Fruit fly (Drosophila melanogaster): ENCODE measurements around the gene CG42579.
A peak's percentile ranks its signal among the peaks of the same experiment; 100 is the strongest.

- TF ChIP-seq Mnt (GFP tag; optimal IDR thresholded peaks at IDR 0.05) (no peak), Clk (GFP tag; optimal IDR thresholded peaks at IDR 0.05) (no peak), CG11617 (GFP tag; optimal IDR thresholded peaks at IDR 0.05) (no peak), CG12768 (GFP tag; optimal IDR thresholded peaks at IDR 0.05) (no peak), CG14711 (tag; optimal IDR thresholded peaks at IDR 0.05) (peak; percentile 29), kay (GFP tag; ENCODE audit: borderline replicate concordance) (no peak), bab1 (GFP tag; optimal IDR thresholded peaks at IDR 0.05) (no peak), CG7045 (GFP tag; optimal IDR thresholded peaks at IDR 0.05) (peak; percentile 19), CG1620 (GFP tag; optimal IDR thresholded peaks at IDR 0.05) (no peak), Crg-1 (GFP tag; optimal IDR thresholded peaks at IDR 0.05) (no peak), pad (GFP tag; optimal IDR thresholded peaks at IDR 0.05) (no peak), Hr96 (GFP tag; optimal IDR thresholded peaks at IDR 0.05) (peak; percentile 53), CG33017 (tag; optimal IDR thresholded peaks at IDR 0.05) (no peak), CG7101 (tag; optimal IDR thresholded peaks at IDR 0.05) (peak; percentile 47)
Observed at dm6 chrX:20519049-20519448, 8.4 kb upstream of the CG42579 start.

Data from whole organism, adult.